Worm (Caenorhabditis elegans) whole organism, early embryonic: ENCODE results near the gene Y43B11AR.3.

Experiments
- B0310.2 ChIP-seq: sonication (generic microtip); optimal IDR thresholded peaks from 2 replicates; lab custom pipeline; 2016; ENCODE audit warnings: mild to moderate bottlenecking, missing genetic modification characterization, missing compliant biosample characterization
- F13C5.2 ChIP-seq: sonication (generic microtip); optimal IDR thresholded peaks from 2 replicates; lab custom pipeline; 2017; ENCODE audit warnings: mild to moderate bottlenecking, missing genetic modification characterization, inconsistent platforms, missing compliant biosample characterization
- aly-1 ChIP-seq: sonication (generic microtip); optimal IDR thresholded peaks from 2 replicates; lab custom pipeline; 2016; ENCODE audit warnings: missing genetic modification characterization, missing compliant biosample characterization
- ama-1 ChIP-seq: fragments of 150-350 bp; optimal IDR thresholded peaks from 2 replicates; lab custom pipeline; 2014
- ceh-13 ChIP-seq: fragments of 200-800 bp; sonication (Bioruptor generic); optimal IDR thresholded peaks from 2 replicates; lab custom pipeline; 2018; ENCODE audit warnings: mild to moderate bottlenecking, missing genetic modification characterization, missing compliant biosample characterization
- ceh-36 ChIP-seq: sonication (generic microtip); optimal IDR thresholded peaks from 2 replicates; lab custom pipeline; 2016; ENCODE audit warnings: missing genetic modification characterization, inconsistent platforms, missing compliant biosample characterization
- ets-7 ChIP-seq: sonication (generic microtip); optimal IDR thresholded peaks from 2 replicates; lab custom pipeline; 2016; ENCODE audit warnings: missing genotype, missing genetic modification characterization, missing compliant biosample characterization
- flt-1 ChIP-seq: fragments of 200-800 bp; sonication (Bioruptor generic); IDR thresholded peaks from 2 replicates; pipeline ENCODE4 v1.3.6; 2022; ENCODE audit warnings: missing genetic modification characterization, missing compliant biosample characterization
- hmbx-1 ChIP-seq: sonication (generic microtip); optimal IDR thresholded peaks from 2 replicates; lab custom pipeline; 2016; ENCODE audit warnings: mild to moderate bottlenecking, missing genetic modification characterization, missing compliant biosample characterization
- hmg-4 ChIP-seq: fragments of 200-800 bp; sonication (Bioruptor generic); optimal IDR thresholded peaks from 2 replicates; lab custom pipeline; 2018; ENCODE audit warnings: mild to moderate bottlenecking, missing genetic modification characterization, missing compliant biosample characterization
- hnd-1 ChIP-seq: sonication (generic microtip); optimal IDR thresholded peaks from 2 replicates; lab custom pipeline; 2016; ENCODE audit warnings: missing genetic modification characterization, missing compliant biosample characterization
- pes-1 ChIP-seq: fragments of 200-800 bp; sonication (Bioruptor generic); IDR thresholded peaks from 2 replicates; pipeline ENCODE4 v1.3.6; 2022; ENCODE audit warnings: missing genetic modification reagents, missing genetic modification characterization, missing compliant biosample characterization
- scrt-1 ChIP-seq: fragments of 200-800 bp; sonication (Bioruptor generic); IDR thresholded peaks from 2 replicates; pipeline ENCODE4 v1.3.6; 2022; ENCODE audit warnings: missing genetic modification characterization, missing compliant biosample characterization
- sea-1 ChIP-seq: fragments of 200-800 bp; sonication (Bioruptor generic); conservative IDR thresholded peaks from 2 replicates; pipeline ENCODE4 v1.3.6; 2022; ENCODE audit warnings: missing genetic modification characterization, missing compliant biosample characterization
- tbx-11 ChIP-seq: fragments of 200-800 bp; sonication (Bioruptor generic); IDR thresholded peaks from 2 replicates; pipeline ENCODE4 v1.3.6; 2022; ENCODE audit warnings: missing genetic modification characterization, missing compliant biosample characterization
- tbx-37 ChIP-seq: fragments of 200-800 bp; sonication (Bioruptor generic); conservative IDR thresholded peaks from 2 replicates; pipeline ENCODE4 v1.3.6; 2022; ENCODE audit warnings: missing genetic modification reagents, missing genetic modification characterization, missing compliant biosample characterization
- tra-4 ChIP-seq: sonication (generic microtip); optimal IDR thresholded peaks from 2 replicates; lab custom pipeline; 2017; ENCODE audit warnings: missing genetic modification characterization, missing compliant biosample characterization

The Y43B11AR.3 gene

ce11 chrIV:7084632-7085160 lies 1.2 kb upstream of the Y43B11AR.3 start, which contains the start of gene rps-4:
TSS of gene rps-4 (minus strand) at chrIV:7084682.
- TF ChIP-seq sea-1 (GFP tag; lab: Robert Waterston, UW): no peak
- TF ChIP-seq tbx-37: peak; percentile 36; the same call in 1 of the 2 replicates
- TF ChIP-seq ceh-13: no peak
- TF ChIP-seq tbx-11 (GFP tag; lab: Robert Waterston, UW): no peak
- TF ChIP-seq hmg-4 (GFP tag; lab: Kevin White, UChicago): peak; percentile 38
- TF ChIP-seq hmbx-1 (tag; lab: Kevin White, UChicago): peak; percentile 14
- no peak for TF ChIP-seq ets-7
- peak; percentile 86 for TF ChIP-seq F13C5.2 (tag; lab: Kevin White, UChicago)
- no peak for TF ChIP-seq flt-1 (GFP tag; lab: Robert Waterston, UW)

- no peak for TF ChIP-seq tbx-37
- no peak for TF ChIP-seq pes-1
- TF ChIP-seq ceh-36 (tag; lab: Kevin White, UChicago): no peak
- TF ChIP-seq ceh-13: no peak
- no peak for TF ChIP-seq F13C5.2 (tag; lab: Kevin White, UChicago)
- TF ChIP-seq tra-4 (tag; lab: Kevin White, UChicago): no peak
- TF ChIP-seq sea-1 (GFP tag; lab: Robert Waterston, UW): no peak
- no peak for TF ChIP-seq aly-1 (tag; lab: Kevin White, UChicago)
- no peak for TF ChIP-seq hmbx-1 (tag; lab: Kevin White, UChicago)
- TF ChIP-seq B0310.2 (tag; lab: Kevin White, UChicago): no peak
- TF ChIP-seq tbx-11 (GFP tag; lab: Robert Waterston, UW): no peak
- no peak for TF ChIP-seq hnd-1 (tag; lab: Kevin White, UChicago)
- TF ChIP-seq ets-7: no peak
- TF ChIP-seq ama-1: no peak
- TF ChIP-seq scrt-1 (GFP tag; lab: Robert Waterston, UW): no peak
- TF ChIP-seq flt-1 (GFP tag; lab: Robert Waterston, UW): no peak
- no peak for TF ChIP-seq hmg-4 (GFP tag; lab: Kevin White, UChicago)
Measured at ce11 chrIV:7083976-7084375, 460 bp upstream of the Y43B11AR.3 start.

DNA sequence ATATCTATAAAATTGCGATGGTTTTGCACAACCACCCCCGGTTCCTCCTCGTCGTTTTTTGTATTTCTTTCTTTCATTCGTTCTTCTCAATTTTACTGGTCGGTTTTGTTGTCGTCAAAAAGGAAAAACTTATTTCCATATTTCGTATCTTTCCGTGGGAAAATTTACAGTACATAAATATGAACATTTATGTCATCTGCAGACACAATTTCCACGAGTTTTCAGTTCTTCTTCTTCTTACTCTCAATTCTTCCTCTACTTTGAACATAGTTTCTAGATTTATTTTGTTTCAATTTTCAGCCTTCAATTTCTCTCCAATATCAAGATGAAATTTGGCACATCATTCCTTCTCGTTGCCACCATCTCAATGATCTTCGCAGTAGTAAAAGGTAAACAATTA lies 2.3 kb downstream of the Y43B11AR.3 start, which contains the start of gene Y43B11AR.1:
TSS of gene Y43B11AR.1 (plus strand) at position 301 of the 400 bp plus-strand sequence.
- TF ChIP-seq hmg-4 (GFP tag; lab: Kevin White, UChicago) (no peak), hnd-1 (tag; lab: Kevin White, UChicago) (no peak), ama-1 (no peak), ceh-13 (no peak), flt-1 (GFP tag; lab: Robert Waterston, UW) (no peak), B0310.2 (tag; lab: Kevin White, UChicago) (no peak), pes-1 (no peak), F13C5.2 (tag; lab: Kevin White, UChicago) (no peak), tbx-37 (no peak), tra-4 (tag; lab: Kevin White, UChicago) (no peak), scrt-1 (GFP tag; lab: Robert Waterston, UW) (no peak), sea-1 (GFP tag; lab: Robert Waterston, UW) (no peak), ceh-36 (tag; lab: Kevin White, UChicago) (no peak), hmbx-1 (tag; lab: Kevin White, UChicago) (no peak), tbx-11 (GFP tag; lab: Robert Waterston, UW) (no peak), aly-1 (tag; lab: Kevin White, UChicago) (no peak), ets-7 (no peak)

- TF ChIP-seq B0310.2 (tag; lab: Kevin White, UChicago): no peak
- no peak for TF ChIP-seq F13C5.2 (tag; lab: Kevin White, UChicago)
- no peak for TF ChIP-seq hmg-4 (GFP tag; lab: Kevin White, UChicago)
- no peak for TF ChIP-seq tra-4 (tag; lab: Kevin White, UChicago)
Measured at ce11 chrIV:7075063-7075462, 8.5 kb downstream of the Y43B11AR.3 start, which contains the start of gene srg-50. TSS of gene srg-50 (minus strand) at chrIV:7075163.

- TF ChIP-seq hmbx-1 (tag; lab: Kevin White, UChicago) (no peak), pes-1 (no peak), ceh-13 (no peak), flt-1 (GFP tag; lab: Robert Waterston, UW) (no peak), tbx-11 (GFP tag; lab: Robert Waterston, UW) (no peak), F13C5.2 (tag; lab: Kevin White, UChicago) (no peak), ets-7 (no peak)
Measured at ce11 chrIV:7072110-7072509, 11.4 kb downstream of the Y43B11AR.3 start, which contains the start of gene srg-48. TSS of gene srg-48 (plus strand) at chrIV:7072410.

ce11 chrIV:7067446-7067845 lies 16.1 kb downstream of the Y43B11AR.3 start:
- TF ChIP-seq scrt-1 (GFP tag; lab: Robert Waterston, UW) (no peak), tbx-11 (GFP tag; lab: Robert Waterston, UW) (no peak), F13C5.2 (tag; lab: Kevin White, UChicago) (no peak)

DNA sequence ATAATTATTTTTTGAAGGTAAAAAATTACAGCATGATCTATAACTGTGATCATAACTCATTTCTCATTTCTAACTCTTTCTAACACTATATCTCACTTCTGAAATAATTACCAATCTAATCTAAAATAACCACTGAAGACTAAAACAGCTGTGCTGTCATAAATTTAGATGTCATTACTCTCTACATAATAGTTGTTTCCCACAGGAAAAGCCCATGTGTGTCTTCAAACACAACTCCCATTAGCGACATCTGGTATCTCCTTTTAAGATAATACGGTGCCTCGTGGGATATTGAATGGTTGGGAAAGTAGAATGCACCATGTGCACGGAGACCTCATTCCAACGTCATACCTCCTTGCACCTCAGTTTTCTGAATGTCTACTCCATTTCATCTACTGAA lies 18.5 kb downstream of the Y43B11AR.3 start, which contains the start of gene Y43B11AL.1:
TSS of gene Y43B11AL.1 (plus strand) at position 301 of the 400 bp plus-strand sequence.
- no peak for TF ChIP-seq aly-1 (tag; lab: Kevin White, UChicago)

DNA sequence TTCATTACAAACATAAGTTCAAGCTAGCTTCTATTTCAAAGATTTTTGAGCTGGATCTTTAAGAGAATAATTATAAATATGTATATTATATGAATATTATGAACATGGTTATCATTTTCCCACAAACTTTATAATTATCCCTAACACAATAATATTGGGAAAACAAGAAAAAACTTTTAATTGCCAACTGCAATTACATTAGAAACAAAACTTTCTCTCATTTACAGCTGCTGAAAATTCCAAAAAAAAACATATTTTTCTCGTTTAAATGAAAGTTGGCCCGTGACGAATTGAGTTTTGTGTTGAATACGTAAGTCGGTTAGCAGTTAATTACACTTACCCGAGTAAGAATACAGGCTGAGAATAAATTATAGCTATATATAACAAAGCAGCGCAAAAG lies 20.8 kb downstream of the Y43B11AR.3 start:
- TF ChIP-seq scrt-1 (GFP tag; lab: Robert Waterston, UW) (no peak), ceh-36 (tag; lab: Kevin White, UChicago) (no peak), ets-7 (no peak), ama-1 (no peak), tbx-37 (no peak), tra-4 (tag; lab: Kevin White, UChicago) (no peak), F13C5.2 (tag; lab: Kevin White, UChicago) (no peak), B0310.2 (tag; lab: Kevin White, UChicago) (no peak), tbx-11 (GFP tag; lab: Robert Waterston, UW) (no peak), hnd-1 (tag; lab: Kevin White, UChicago) (no peak), hmbx-1 (tag; lab: Kevin White, UChicago) (no peak), ceh-13 (no peak), flt-1 (GFP tag; lab: Robert Waterston, UW) (no peak)
